Fruit fly (Drosophila melanogaster) whole organism, embryonic: Measurements from ENCODE around the gene me31B.
A peak's percentile ranks its signal among the peaks of the same experiment; 100 is the strongest.

Experiments used
- B-H2 ChIP-seq: fragments of 200-800 bp; sonication (Bioruptor generic); optimal IDR thresholded peaks from 2 replicates; lab custom pipeline; 2018; ENCODE audit warnings: missing biosample characterization, mild to moderate bottlenecking, missing genetic modification characterization
- CG10267 ChIP-seq: fragments of 200-800 bp; sonication (Bioruptor generic); optimal IDR thresholded peaks from 2 replicates; lab custom pipeline; 2018; ENCODE audit warnings: missing biosample characterization, mild to moderate bottlenecking, missing genetic modification characterization, moderate library complexity
- CG12659 ChIP-seq: fragments of 200-800 bp; sonication (Bioruptor generic); optimal IDR thresholded peaks from 3 replicates; lab custom pipeline; 2017; ENCODE audit warnings: mild to moderate bottlenecking, missing biosample characterization, missing genetic modification reagents, missing genetic modification characterization
- CG14667 ChIP-seq: fragments of 200-800 bp; sonication (Bioruptor generic); IDR thresholded peaks from 2 replicates; pipeline ENCODE4 v1.3.6; 2022; ENCODE audit warnings: missing biosample characterization, missing genetic modification characterization
- CG31224 ChIP-seq: fragments of 200-800 bp; sonication (Bioruptor generic); IDR thresholded peaks from 2 replicates; pipeline ENCODE4 v1.3.6; 2022; ENCODE audit warnings: missing biosample characterization, missing genetic modification characterization
- CG42726 ChIP-seq: fragments of 200-800 bp; sonication (Bioruptor generic); IDR thresholded peaks from 2 replicates; pipeline ENCODE4 v1.3.6; 2022; ENCODE audit warnings: missing biosample characterization, missing genetic modification characterization; ENCODE audit not compliant: partially characterized antibody
- CG4707 ChIP-seq: fragments of 200-800 bp; sonication (Bioruptor generic); optimal IDR thresholded peaks from 2 replicates; lab custom pipeline; 2018; ENCODE audit warnings: missing biosample characterization, mild to moderate bottlenecking, missing genetic modification characterization, moderate library complexity
- CG6254 ChIP-seq: fragments of 200-800 bp; sonication (Bioruptor generic); optimal IDR thresholded peaks from 3 replicates; lab custom pipeline; 2017; ENCODE audit warnings: mild to moderate bottlenecking, missing biosample characterization, missing genetic modification reagents, missing genetic modification characterization
- CG7987 ChIP-seq: fragments of 200-800 bp; sonication (Bioruptor generic); optimal IDR thresholded peaks from 2 replicates; lab custom pipeline; 2018; ENCODE audit warnings: missing biosample characterization, mild to moderate bottlenecking, missing genetic modification characterization, moderate library complexity
- CG8944 ChIP-seq: fragments of 200-800 bp; sonication (Bioruptor generic); optimal IDR thresholded peaks from 3 replicates; lab custom pipeline; 2016; ENCODE audit warnings: missing biosample characterization, missing genetic modification characterization
- Elba2 ChIP-seq: fragments of 200-800 bp; sonication (Bioruptor generic); optimal IDR thresholded peaks from 3 replicates; lab custom pipeline; 2016; ENCODE audit warnings: missing biosample characterization, missing genetic modification characterization
- MESR4 ChIP-seq: fragments of 200-800 bp; sonication (Bioruptor generic); optimal IDR thresholded peaks from 2 replicates; lab custom pipeline; 2018; ENCODE audit warnings: missing biosample characterization, mild to moderate bottlenecking, missing genetic modification characterization, moderate library complexity
- Meics ChIP-seq: fragments of 200-800 bp; sonication (Bioruptor generic); optimal IDR thresholded peaks from 2 replicates; lab custom pipeline; 2017; ENCODE audit warnings: missing biosample characterization, mild to moderate bottlenecking, missing genetic modification characterization
- Nf-YA ChIP-seq: fragments of 200-800 bp; sonication (Bioruptor generic); IDR thresholded peaks from 2 replicates; pipeline ENCODE4 v1.3.6; 2022; ENCODE audit warnings: missing biosample characterization, missing genetic modification characterization
- Spps ChIP-seq: fragments of 200-800 bp; sonication (Bioruptor generic); optimal IDR thresholded peaks from 2 replicates; lab custom pipeline; 2018; ENCODE audit warnings: missing biosample characterization, mild to moderate bottlenecking, missing genetic modification characterization
- Sry-δ ChIP-seq: fragments of 200-800 bp; sonication (Bioruptor generic); optimal IDR thresholded peaks from 2 replicates; lab custom pipeline; 2016; ENCODE audit warnings: missing biosample characterization, missing genetic modification characterization
- crp ChIP-seq, 2 experiments: fragments of 200-800 bp; sonication (Bioruptor generic); optimal IDR thresholded peaks; 2 replicates in 1 of 2; 3 replicates in 1 of 2; lab custom pipeline; 2017; ENCODE audit warnings: missing biosample characterization in 2 of 2, missing genetic modification characterization in 2 of 2, mild to moderate bottlenecking in 1 of 2, moderate library complexity in 1 of 2
- fd64A ChIP-seq: fragments of 200-800 bp; sonication (Bioruptor generic); optimal IDR thresholded peaks from 3 replicates; lab custom pipeline; 2018; ENCODE audit warnings: missing biosample characterization, mild to moderate bottlenecking, missing genetic modification characterization
- insv ChIP-seq, 2 experiments: fragments of 200-800 bp; sonication (Bioruptor generic); optimal IDR thresholded peaks; 3 replicates each; lab custom pipeline; 2016 to 2018; ENCODE audit warnings: missing biosample characterization in 2 of 2, missing genetic modification characterization in 2 of 2
- lbe ChIP-seq: fragments of 200-800 bp; sonication (Bioruptor generic); optimal IDR thresholded peaks from 2 replicates; lab custom pipeline; 2016; ENCODE audit warnings: missing biosample characterization, mild to moderate bottlenecking, missing genetic modification characterization
- pfk ChIP-seq: fragments of 200-800 bp; sonication (Bioruptor generic); optimal IDR thresholded peaks from 2 replicates; lab custom pipeline; 2018; ENCODE audit warnings: missing biosample characterization, mild to moderate bottlenecking, missing genetic modification characterization, moderate library complexity
- zf30C ChIP-seq: fragments of 200-800 bp; sonication (Bioruptor generic); optimal IDR thresholded peaks from 3 replicates; lab custom pipeline; 2018; ENCODE audit warnings: missing biosample characterization, mild to moderate bottlenecking, missing genetic modification characterization
- zfh2 ChIP-seq: fragments of 200-800 bp; sonication (Bioruptor generic); optimal IDR thresholded peaks from 2 replicates; lab custom pipeline; 2016; ENCODE audit warnings: missing biosample characterization, missing genetic modification characterization

Gene me31B

DNA sequence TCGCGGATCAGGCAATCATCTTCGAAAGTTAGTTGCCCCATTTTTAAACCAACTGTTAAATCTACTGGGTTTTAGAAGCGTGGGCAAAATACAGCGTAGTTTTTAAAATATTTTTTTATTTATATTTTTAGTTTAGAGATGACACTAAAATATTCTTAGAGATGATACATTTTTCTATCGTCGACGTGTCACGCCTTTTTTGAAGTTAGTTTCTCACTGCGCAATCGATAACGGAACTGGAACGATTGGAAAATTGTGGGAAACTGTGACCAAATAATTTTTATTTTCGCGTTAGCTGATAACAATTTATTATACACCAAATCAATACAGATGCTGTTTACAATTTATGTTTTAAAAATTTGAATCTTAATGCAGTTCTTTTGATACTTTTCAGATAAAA lies 39.5 kb downstream of the me31B start, which contains the start of gene Utx (continued):
- peak; percentile 45 for TF ChIP-seq CG12659 (GFP tag; lab: Kevin White, UChicago)
- TF ChIP-seq Meics (GFP tag; lab: Kevin White, UChicago) = no peak
- TF ChIP-seq CG42726 = peak; percentile 91
- TF ChIP-seq pfk (GFP tag; lab: Kevin White, UChicago) = peak; percentile 93
- peak; percentile 31 for TF ChIP-seq MESR4
- TF ChIP-seq, all 482 proteins: peak for 66

DNA sequence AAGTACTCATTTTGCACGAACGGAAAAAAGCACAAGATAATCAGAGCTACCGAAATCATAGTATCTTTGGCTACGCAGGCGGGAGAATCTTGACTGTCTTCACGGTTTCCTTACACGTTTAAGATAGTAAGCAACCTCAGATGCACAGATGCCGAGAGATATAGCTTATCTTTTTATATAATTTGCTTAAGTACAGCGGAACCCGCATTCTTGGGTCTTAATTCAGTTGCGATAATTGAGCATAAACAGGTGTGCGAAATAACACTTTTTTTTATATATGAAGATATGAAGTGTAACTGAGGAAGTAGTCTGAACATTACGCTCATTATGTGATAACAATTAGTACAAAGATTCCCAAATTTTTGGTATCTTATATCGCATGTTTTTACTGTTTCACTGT lies 41.6 kb downstream of the me31B start, which contains the start of gene CG34043:
TSS of gene CG34043 (minus strand) at position 101 of the 400 bp plus-strand sequence.
- no peak for TF ChIP-seq CG4707
- TF ChIP-seq CG7987 (GFP tag; lab: Kevin White, UChicago) = no peak
- no peak for TF ChIP-seq Nf-YA (GFP tag; lab: Robert Waterston, UW)
- TF ChIP-seq Sry-δ (GFP tag; lab: Kevin White, UChicago) = no peak
- TF ChIP-seq zfh2 (GFP tag; lab: Kevin White, UChicago) = no peak
- TF ChIP-seq B-H2 (GFP tag; lab: Kevin White, UChicago) = no peak
- TF ChIP-seq Spps (tag; lab: Kevin White, UChicago) = no peak
- no peak for TF ChIP-seq lbe
- TF ChIP-seq CG10267 = no peak
- TF ChIP-seq fd64A (GFP tag; lab: Kevin White, UChicago) = no peak
- no peak for TF ChIP-seq zf30C (GFP tag; lab: Kevin White, UChicago)
- TF ChIP-seq CG8944 (GFP tag; lab: Kevin White, UChicago) = no peak

DNA sequence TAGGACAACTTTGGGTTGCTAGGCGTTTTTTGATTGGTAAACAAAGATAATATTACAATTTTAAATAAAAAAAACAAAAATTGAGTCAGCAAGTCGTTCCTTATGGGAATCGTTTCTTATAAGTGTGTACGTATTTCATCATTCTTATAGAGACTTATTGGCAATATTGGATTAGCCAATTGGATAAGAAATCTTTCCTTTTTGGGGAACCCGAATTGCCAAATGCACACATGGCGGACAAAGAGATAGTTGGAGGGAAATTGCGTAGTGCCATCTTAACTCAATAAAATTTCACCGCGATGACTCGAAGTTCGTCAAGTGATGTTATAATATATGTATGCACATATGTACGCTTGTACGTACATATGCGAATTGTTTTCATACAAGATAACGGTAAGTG lies 52.1 kb downstream of the me31B start:
- TF ChIP-seq insv (GFP tag; optimal IDR thresholded peaks at IDR 0.05; lab: Kevin White, UChicago) (peak in 1 of 2 experiments; percentile 94), crp (GFP tag; optimal IDR thresholded peaks at IDR 0.05; lab: Kevin White, UChicago) (no peak), CG6254 (GFP tag; lab: Kevin White, UChicago) (no peak), CG14667 (GFP tag; lab: Robert Waterston, UW) (no peak), CG31224 (GFP tag; lab: Robert Waterston, UW) (no peak), Elba2 (GFP tag; lab: Kevin White, UChicago) (peak; percentile 100)
- TF ChIP-seq, all 482 proteins: peak for 2
